Worm (Caenorhabditis elegans): ENCODE measurements around the gene F02A9.1.
A peak's percentile ranks its signal among the peaks of the same experiment; 100 is the strongest.

Gene F02A9.1

ce11 chrIII:9052371-9052978 is 25.1 kb downstream of the F02A9.1 start (continued):
- TF ChIP-seq unc-62 (GFP tag; optimal IDR thresholded peaks at IDR 0.05 in 1 of 2) (peak in 1 of 2 experiments; percentile 97), unc-62 (tag; optimal IDR thresholded peaks at IDR 0.05) (no peak), F26F4.8 (GFP tag; conservative IDR thresholded peaks at IDR 0.05) (0 out of 2 replicates have a peak, but pooled peaks have one; percentile 42), nhr-41 (GFP tag; IDR thresholded peaks at IDR 0.05) (no peak)

- TF ChIP-seq jun-1 (tag; optimal IDR thresholded peaks at IDR 0.05) (no peak), arid-1 (GFP tag; conservative IDR thresholded peaks at IDR 0.05) (no peak), madf-5 (GFP tag; IDR thresholded peaks at IDR 0.05) (0 out of 4 replicates have a peak, but pooled peaks of 1 of the 2 experiments have one; percentile 6), egl-27 (tag; optimal IDR thresholded peaks at IDR 0.05) (no peak), spr-3 (GFP tag; optimal IDR thresholded peaks at IDR 0.05) (no peak), dpl-1 (GFP tag; optimal IDR thresholded peaks at IDR 0.05) (no peak), D1046.2 (GFP tag; IDR thresholded peaks at IDR 0.05) (no peak), ZK337.2 (GFP tag; IDR thresholded peaks at IDR 0.05) (0 out of 2 replicates have a peak, but pooled peaks have one; percentile 54), ctbp-1 (GFP tag; IDR thresholded peaks at IDR 0.05) (no peak), cey-2 (tag; optimal IDR thresholded peaks at IDR 0.05; ENCODE audit: borderline replicate concordance, insufficient read depth) (no peak), tra-1 (GFP tag; IDR thresholded peaks at IDR 0.05) (0 out of 2 replicates have a peak, but pooled peaks have one; percentile 9), F49E8.2 (tag; optimal IDR thresholded peaks at IDR 0.05; ENCODE audit: borderline replicate concordance) (no peak), mxl-2 (GFP tag; conservative IDR thresholded peaks at IDR 0.05) (peak; percentile 49; the same call in 1 of the 2 replicates), F44E2.7 (GFP tag; IDR thresholded peaks at IDR 0.05) (no peak)
These were observed 25.9 kb downstream of the F02A9.1 start for ce11 chrIII:9051714-9052113.

- TF ChIP-seq ama-1 (optimal IDR thresholded peaks at IDR 0.05) (peak; percentile 90), php-3 (GFP tag; IDR thresholded peaks at IDR 0.05) (peak; percentile 29; the same call in 1 of the 2 replicates), Y75B8A.6 (GFP tag; IDR thresholded peaks at IDR 0.05) (peak; percentile 85), ces-1 (GFP tag; optimal IDR thresholded peaks at IDR 0.05) (no peak), unc-130 (GFP tag; optimal IDR thresholded peaks at IDR 0.05) (no peak), lim-7 (GFP tag; IDR thresholded peaks at IDR 0.05) (peak; percentile 66; the same call in 1 of the 2 replicates), nhr-237 (tag; optimal IDR thresholded peaks at IDR 0.05) (no peak), mdl-1 (tag; optimal IDR thresholded peaks at IDR 0.05) (peak in 1 of 2 experiments; percentile 56), mdt-29 (GFP tag; IDR thresholded peaks at IDR 0.05) (peak; percentile 85), ceh-62 (tag; optimal IDR thresholded peaks at IDR 0.05) (no peak), mes-2 (tag; optimal IDR thresholded peaks at IDR 0.05; ENCODE audit: poor library complexity, severe bottlenecking) (peak; percentile 63), ceh-82 (tag; optimal IDR thresholded peaks at IDR 0.05) (no peak), lin-13 (GFP tag; optimal IDR thresholded peaks at IDR 0.05) (peak; percentile 76), nhr-11 (tag; optimal IDR thresholded peaks at IDR 0.05) (no peak), mxl-2 (GFP tag; conservative IDR thresholded peaks at IDR 0.05) (no peak), T26A8.4 (GFP tag; IDR thresholded peaks at IDR 0.05) (peak; percentile 89), ZK337.2 (GFP tag; IDR thresholded peaks at IDR 0.05) (no peak), unc-39 (tag; optimal IDR thresholded peaks at IDR 0.05) (no peak), tag-97 (GFP tag; IDR thresholded peaks at IDR 0.05) (peak; percentile 43; the same call in 1 of the 2 replicates), nhr-42 (GFP tag; IDR thresholded peaks at IDR 0.05) (no peak; the same call in none of the 2 replicates), skn-1 (tag; optimal IDR thresholded peaks at IDR 0.05) (no peak), mep-1 (tag; optimal IDR thresholded peaks at IDR 0.05) (peak; percentile 92), ceh-32 (tag; optimal IDR thresholded peaks at IDR 0.05; ENCODE audit: poor library complexity) (no peak), nhr-77 (tag; optimal IDR thresholded peaks at IDR 0.05) (peak; percentile 75), nhr-25 (tag; optimal IDR thresholded peaks at IDR 0.05; ENCODE audit: borderline replicate concordance, insufficient read depth) (peak; percentile 10), nhr-28 (tag; optimal IDR thresholded peaks at IDR 0.05) (peak; percentile 74), snpc-1.2 (GFP tag; IDR thresholded peaks at IDR 0.05) (peak; percentile 46; the same call in 1 of the 2 replicates), ceh-28 (tag; optimal IDR thresholded peaks at IDR 0.05) (peak; percentile 36), hmg-1.1 (GFP tag; IDR thresholded peaks at IDR 0.05) (peak; percentile 70), attf-4 (tag; optimal IDR thresholded peaks at IDR 0.05) (peak; percentile 2), zfp-3 (GFP tag; conservative IDR thresholded peaks at IDR 0.05) (peak; percentile 98)
These were observed 26.4 kb downstream of the F02A9.1 start for ce11 chrIII:9051119-9051597.
